Fruit fly (Drosophila melanogaster) ovary, adult (tissue): ENCODE results near the gene mrn.

ENCODE experiments used
- CG17801 ChIP-seq: fragments of 200-800 bp; optimal IDR thresholded peaks from 2 replicates; lab custom pipeline; 2019; ENCODE audit warnings: missing biosample characterization, mild to moderate bottlenecking, missing genetic modification characterization, moderate library complexity; ENCODE audit not compliant: partially characterized antibody

The mrn gene

dm6 chr3L:15565829-15566433 lies 14.4 kb downstream of the mrn start, which contains the start of gene dop:
TSS of gene dop (plus strand) at chr3L:15566013.
- TF ChIP-seq CG17801 (GFP tag; lab: Kevin White, UChicago) = no peak

DNA sequence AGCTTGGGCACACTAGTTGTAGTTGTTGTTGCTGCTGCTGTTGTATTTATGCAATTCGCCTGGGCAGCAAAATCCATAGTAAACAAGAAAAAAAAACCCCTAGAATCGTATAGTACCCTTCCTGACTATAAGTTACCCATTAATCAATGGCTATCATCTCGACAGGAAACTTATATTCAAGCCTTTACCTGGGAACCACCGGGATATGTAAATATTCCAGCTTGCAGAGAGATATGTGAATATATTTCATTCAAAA lies 16.6 kb downstream of the mrn start:
- no peak for TF ChIP-seq CG17801 (GFP tag; lab: Kevin White, UChicago)

DNA sequence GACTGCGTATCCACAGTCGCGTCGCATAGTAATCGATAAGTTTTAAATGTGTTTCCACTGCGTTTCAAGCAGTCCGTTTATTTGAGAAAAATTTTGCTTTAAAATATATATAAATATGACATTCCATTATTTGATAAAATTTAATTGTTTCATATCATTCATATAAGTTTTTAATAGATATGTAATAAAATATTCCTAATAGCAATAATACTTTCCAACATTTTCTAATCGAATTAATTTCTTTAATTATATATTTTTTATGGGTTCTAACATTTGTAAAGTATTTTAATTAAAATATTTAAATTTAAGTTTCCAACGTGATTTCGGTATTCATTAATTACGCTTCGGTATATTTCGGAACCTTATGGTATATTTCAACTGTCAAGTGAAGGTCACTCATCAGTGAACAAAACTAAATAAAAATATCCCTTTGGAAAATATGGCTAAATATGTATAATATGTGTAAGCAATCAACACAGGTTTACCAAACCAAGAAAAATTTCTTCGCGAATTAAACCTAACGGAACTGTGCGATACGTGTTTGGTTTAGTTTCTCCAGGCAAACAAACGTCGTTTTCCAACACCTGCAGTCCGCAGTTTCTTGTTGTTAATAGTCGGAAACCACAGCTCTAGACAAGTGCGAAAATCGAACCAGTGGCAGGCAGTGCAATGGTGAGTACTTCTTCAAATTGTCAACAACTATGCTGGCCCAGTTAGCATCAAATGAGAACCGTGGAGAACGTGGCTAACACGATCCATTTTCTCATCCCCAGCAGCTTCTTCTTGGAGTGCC lies 17.1 kb downstream of the mrn start, which contains the start of the genes CG7739 and SCCRO:
CG7739 (minus strand) TSS at position 8 of the 793 bp plus-strand sequence.
SCCRO (plus strand) TSS at position 370 of the 793 bp plus-strand sequence.
- TF ChIP-seq CG17801 (GFP tag; lab: Kevin White, UChicago) = peak; percentile 39

DNA sequence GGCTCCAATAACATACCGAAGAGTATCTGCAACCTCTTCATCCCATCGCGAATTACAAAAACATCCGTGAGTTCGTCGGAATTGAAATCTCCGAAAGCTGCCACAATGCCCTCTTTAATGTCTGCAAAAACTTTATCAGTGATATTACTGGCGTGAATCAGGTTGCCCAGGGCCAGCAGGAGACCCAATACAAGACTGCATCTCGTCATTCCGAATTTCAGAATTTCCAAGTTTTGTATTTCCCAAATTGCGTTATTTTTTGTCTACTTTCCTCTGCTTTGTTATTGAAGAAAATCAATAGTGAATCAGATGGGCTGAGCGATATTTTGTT lies 17.6 kb downstream of the mrn start:
- no peak for TF ChIP-seq CG17801 (GFP tag; lab: Kevin White, UChicago)

dm6 chr3L:15553993-15554644 lies 26.2 kb downstream of the mrn start, which contains the start of gene AGO2:
TSS of gene AGO2 (plus strand) at chr3L:15554113.
- TF ChIP-seq CG17801 (GFP tag; lab: Kevin White, UChicago) = peak; percentile 67

DNA sequence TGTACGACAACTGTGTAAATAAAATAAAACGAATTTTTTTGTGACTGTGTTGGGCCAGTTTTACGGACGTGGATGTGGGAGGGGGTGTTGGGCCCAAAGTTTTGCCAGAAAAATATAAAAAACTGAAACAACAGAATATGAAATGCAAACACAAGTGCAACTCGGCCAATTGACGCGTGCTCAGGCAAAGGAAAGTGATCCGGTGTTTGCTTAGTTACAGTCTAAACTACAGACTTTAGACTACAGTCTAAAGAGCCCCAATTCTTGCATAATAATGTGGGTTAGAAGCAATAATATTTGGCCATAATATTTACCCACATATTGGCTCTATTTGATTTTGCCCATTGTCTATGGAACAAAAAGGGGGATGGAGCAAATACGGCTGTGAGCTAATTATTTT lies 31.5 kb downstream of the mrn start:
- no peak for TF ChIP-seq CG17801 (GFP tag; lab: Kevin White, UChicago)

DNA sequence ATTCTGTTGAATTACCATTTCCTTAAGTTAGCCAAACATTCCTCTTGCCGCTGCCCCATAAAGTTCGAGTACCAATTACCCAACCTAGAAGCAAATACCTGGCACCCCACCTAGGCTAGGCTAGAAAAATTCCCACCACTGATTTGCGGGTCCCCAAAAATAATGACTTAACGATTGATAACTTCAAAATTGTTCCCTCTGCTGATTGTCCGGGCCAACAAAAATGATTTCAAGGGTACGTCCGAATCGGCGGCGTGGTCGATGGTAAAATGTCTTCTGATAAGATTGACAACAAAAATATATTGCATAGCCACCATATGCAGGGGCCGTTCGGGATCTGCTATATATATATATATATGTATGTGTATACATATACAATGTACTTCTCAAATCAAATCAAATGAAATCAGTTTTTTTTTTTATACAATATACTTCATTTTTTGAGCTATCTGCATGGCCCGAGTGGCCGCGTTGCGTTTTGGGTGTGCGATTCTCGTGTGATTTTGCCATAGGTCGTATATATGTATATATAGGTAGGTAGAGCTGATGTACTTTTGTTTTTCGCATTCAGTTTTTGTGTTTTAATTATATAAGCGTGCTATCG lies 33.0 kb downstream of the mrn start:
- TF ChIP-seq CG17801 (GFP tag; lab: Kevin White, UChicago) = no peak

DNA sequence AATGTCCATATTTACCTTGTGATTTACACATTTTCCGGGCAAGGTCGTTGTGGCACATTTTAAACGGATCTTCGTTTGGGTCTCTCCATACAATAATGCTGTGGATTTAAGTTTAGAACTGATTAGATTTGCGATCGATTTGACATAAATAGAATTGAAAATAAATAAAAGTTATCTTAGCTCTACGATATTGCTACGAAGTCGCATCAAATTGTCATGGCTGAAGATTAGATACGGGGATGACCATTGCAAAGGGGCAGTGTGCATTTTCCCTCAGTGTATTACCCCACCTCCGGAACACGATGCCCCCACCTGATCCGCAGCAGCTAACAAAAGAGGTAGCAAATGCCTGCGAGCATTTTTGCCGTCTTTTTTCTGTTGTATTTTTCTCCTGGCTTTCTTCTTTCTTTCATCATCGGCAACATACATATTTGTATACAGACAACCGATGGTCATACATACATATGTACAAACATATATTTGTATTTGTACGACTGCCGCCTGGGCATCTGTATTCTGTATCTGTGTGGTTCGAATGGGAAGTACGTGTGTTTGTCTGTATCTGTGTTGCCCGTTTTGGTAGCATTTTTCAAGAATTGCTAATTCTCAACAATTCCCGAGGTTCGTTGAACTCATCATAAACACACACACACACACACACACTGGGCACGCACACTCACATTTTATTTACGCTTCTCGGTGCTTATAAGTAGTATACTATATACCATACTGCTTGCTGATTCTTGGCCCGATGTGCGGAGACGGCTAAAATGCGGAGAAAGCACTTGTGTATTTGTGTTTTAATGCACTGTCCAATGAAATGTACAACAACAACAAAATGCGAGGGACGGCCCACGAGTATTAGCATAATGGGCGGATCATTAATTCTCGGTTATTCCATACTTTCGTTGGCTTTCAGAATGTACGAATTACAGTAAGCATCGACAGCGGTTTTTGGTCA lies 35.6 kb downstream of the mrn start:
- TF ChIP-seq CG17801 (GFP tag; lab: Kevin White, UChicago) = no peak

DNA sequence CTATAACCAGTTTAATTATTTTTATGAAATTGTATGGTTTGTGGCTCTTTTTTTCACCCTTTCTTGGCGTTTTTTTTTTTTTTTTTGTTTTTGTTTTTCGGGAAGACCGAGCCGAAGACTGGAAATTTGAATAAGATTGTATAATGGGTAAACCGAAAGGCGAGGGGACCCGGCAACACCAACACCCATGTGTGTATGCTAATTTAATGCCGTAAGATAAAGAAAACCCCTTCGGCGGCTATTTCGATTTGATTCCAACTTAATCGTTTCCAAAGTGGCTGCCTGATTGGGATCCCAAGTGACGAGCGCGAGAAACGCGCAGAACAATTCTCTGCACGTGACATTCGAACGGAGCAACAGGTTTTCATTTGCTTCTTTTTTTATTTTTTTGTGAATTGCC lies 36.9 kb downstream of the mrn start:
- TF ChIP-seq CG17801 (GFP tag; lab: Kevin White, UChicago) = no peak

- TF ChIP-seq CG17801 (GFP tag; lab: Kevin White, UChicago) = peak; percentile 21
Measured at dm6 chr3L:15543049-15543448, 37.3 kb downstream of the mrn start.

DNA sequence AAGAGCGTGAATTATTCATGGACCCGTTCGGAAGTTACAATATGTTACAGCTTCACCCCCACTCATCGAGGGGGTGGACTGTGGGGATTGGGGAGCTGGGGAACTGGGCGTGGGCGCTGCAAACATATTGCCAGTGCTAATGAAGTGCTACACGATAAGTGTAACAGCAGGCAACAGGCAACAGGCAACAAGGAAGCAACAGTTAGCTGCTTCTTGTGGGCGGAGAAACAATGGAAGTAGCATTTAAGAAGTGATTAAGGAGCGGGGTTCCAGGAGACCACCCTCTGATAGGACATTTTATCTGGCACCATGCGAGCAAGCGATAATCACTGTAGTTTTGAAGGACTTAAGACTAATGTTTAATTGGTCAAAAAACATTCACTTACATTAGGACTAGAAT lies 39.1 kb downstream of the mrn start:
- no peak for TF ChIP-seq CG17801 (GFP tag; lab: Kevin White, UChicago)

dm6 chr3L:15540682-15541081 lies 39.7 kb downstream of the mrn start:
- no peak for TF ChIP-seq CG17801 (GFP tag; lab: Kevin White, UChicago)

dm6 chr3L:15539903-15540409 lies 40.4 kb downstream of the mrn start:
- TF ChIP-seq CG17801 (GFP tag; lab: Kevin White, UChicago) = peak; percentile 17
